Fruit fly (Drosophila melanogaster) whole organism, embryonic: ENCODE measurements around the gene CG8671.

Experiments used
- CG10565 ChIP-seq: fragments of 200-800 bp; sonication (Bioruptor generic); optimal IDR thresholded peaks from 3 replicates; lab custom pipeline; 2016; ENCODE audit warnings: missing biosample characterization, mild to moderate bottlenecking, missing genetic modification characterization
- CG10959 ChIP-seq: fragments of 200-800 bp; sonication (Bioruptor generic); IDR thresholded peaks from 2 replicates; pipeline ENCODE4 v1.3.6; 2022; ENCODE audit warnings: missing biosample characterization, missing genetic modification characterization
- CG11247 ChIP-seq: fragments of 200-800 bp; sonication (Bioruptor generic); IDR thresholded peaks from 2 replicates; pipeline ENCODE4 v1.3.6; 2022; ENCODE audit warnings: missing biosample characterization, missing genetic modification characterization
- CG11398 ChIP-seq: fragments of 200-800 bp; sonication (Bioruptor generic); optimal IDR thresholded peaks from 2 replicates; lab custom pipeline; 2016; ENCODE audit warnings: missing biosample characterization, missing genetic modification characterization
- CG11456 ChIP-seq: fragments of 200-800 bp; sonication (Bioruptor generic); IDR thresholded peaks from 3 replicates; pipeline ENCODE4 v1.3.6; 2022; ENCODE audit warnings: missing biosample characterization, missing genetic modification characterization
- CG11723 ChIP-seq: fragments of 200-800 bp; sonication (Bioruptor generic); optimal IDR thresholded peaks from 2 replicates; lab custom pipeline; 2017; ENCODE audit warnings: missing biosample characterization, mild to moderate bottlenecking, missing genetic modification characterization
- CG12391 ChIP-seq: fragments of 200-800 bp; sonication (Bioruptor generic); optimal IDR thresholded peaks from 3 replicates; lab custom pipeline; 2018; ENCODE audit warnings: missing biosample characterization, mild to moderate bottlenecking, missing genetic modification characterization, moderate library complexity
- CG12659 ChIP-seq: fragments of 200-800 bp; sonication (Bioruptor generic); optimal IDR thresholded peaks from 3 replicates; lab custom pipeline; 2017; ENCODE audit warnings: mild to moderate bottlenecking, missing biosample characterization, missing genetic modification reagents, missing genetic modification characterization
- CG13424 ChIP-seq: fragments of 200-800 bp; sonication (Bioruptor generic); optimal IDR thresholded peaks from 2 replicates; lab custom pipeline; 2019; ENCODE audit warnings: missing biosample characterization, mild to moderate bottlenecking, missing genetic modification characterization, moderate library complexity
- CG13894 ChIP-seq: fragments of 200-800 bp; sonication (Bioruptor generic); optimal IDR thresholded peaks from 3 replicates; lab custom pipeline; 2018; ENCODE audit warnings: missing biosample characterization, mild to moderate bottlenecking, missing genetic modification characterization, moderate library complexity
- CG16813 ChIP-seq: fragments of 200-800 bp; sonication (Bioruptor generic); IDR thresholded peaks from 3 replicates; pipeline ENCODE4 v1.3.6; 2022; ENCODE audit warnings: missing biosample characterization, missing genetic modification characterization; ENCODE audit not compliant: partially characterized antibody
- CG2199 ChIP-seq: fragments of 200-800 bp; sonication (Bioruptor generic); IDR thresholded peaks from 3 replicates; pipeline ENCODE4 v1.3.6; 2022; ENCODE audit warnings: missing biosample characterization, missing genetic modification characterization
- CG3847 ChIP-seq: fragments of 200-800 bp; sonication (Bioruptor generic); IDR thresholded peaks from 2 replicates; pipeline ENCODE4 v1.3.6; 2022; ENCODE audit warnings: missing biosample characterization, missing genetic modification characterization
- CG6689 ChIP-seq: fragments of 200-800 bp; sonication (Bioruptor generic); IDR thresholded peaks from 2 replicates; pipeline ENCODE4 v1.3.6; 2022; ENCODE audit warnings: missing biosample characterization, missing genetic modification characterization
- CG7556 ChIP-seq: fragments of 200-800 bp; sonication (Bioruptor generic); optimal IDR thresholded peaks from 2 replicates; lab custom pipeline; 2017; ENCODE audit warnings: missing biosample characterization, mild to moderate bottlenecking, missing genetic modification characterization
- CG9437 ChIP-seq: fragments of 200-800 bp; sonication (Bioruptor generic); optimal IDR thresholded peaks from 2 replicates; lab custom pipeline; 2018; ENCODE audit warnings: missing biosample characterization, mild to moderate bottlenecking, missing genetic modification characterization
- CkIIα-i1 ChIP-seq: fragments of 200-800 bp; sonication (Bioruptor generic); IDR thresholded peaks from 2 replicates; pipeline ENCODE4 v1.3.6; 2022; ENCODE audit warnings: missing biosample characterization, missing genetic modification characterization
- D19B ChIP-seq: fragments of 200-800 bp; sonication (Bioruptor generic); optimal IDR thresholded peaks from 2 replicates; lab custom pipeline; 2017; ENCODE audit warnings: missing biosample characterization, mild to moderate bottlenecking, missing genetic modification characterization
- Deaf1 ChIP-seq: fragments of 200-800 bp; optimal IDR thresholded peaks from 3 replicates; lab custom pipeline; 2019; ENCODE audit warnings: missing biosample characterization, mild to moderate bottlenecking, missing genetic modification characterization, moderate library complexity
- Dfd ChIP-seq, 2 experiments: fragments of >200 bp; optimal IDR thresholded peaks; 2 replicates each; lab custom pipeline; 2017; ENCODE audit warnings: missing biosample characterization in 2 of 2, missing genetic modification characterization in 2 of 2
- Drgx ChIP-seq: fragments of 200-800 bp; sonication (Bioruptor generic); IDR thresholded peaks from 2 replicates; pipeline ENCODE4 v1.3.6; 2022; ENCODE audit warnings: missing biosample characterization, missing genetic modification characterization
- Ets65A ChIP-seq: fragments of 200-800 bp; sonication (Bioruptor generic); peaks from one replicate; lab custom pipeline; 2016; ENCODE audit warnings: missing biosample characterization, missing genetic modification characterization
- Gsc ChIP-seq: fragments of 200-800 bp; sonication (Bioruptor generic); IDR thresholded peaks from 2 replicates; pipeline ENCODE4 v1.3.6; 2022; ENCODE audit warnings: missing biosample characterization, missing genetic modification characterization
- HLHmδ ChIP-seq: fragments of 200-800 bp; sonication (Bioruptor generic); optimal IDR thresholded peaks from 2 replicates; lab custom pipeline; 2018; ENCODE audit warnings: missing biosample characterization, mild to moderate bottlenecking, missing genetic modification characterization, moderate library complexity
- Hr39 ChIP-seq: fragments of >200 bp; optimal IDR thresholded peaks from 2 replicates; lab custom pipeline; 2017
- Med ChIP-seq: fragments of 200-800 bp; sonication (Bioruptor generic); peaks from one replicate; lab custom pipeline; 2016; ENCODE audit warnings: missing biosample characterization, missing genetic modification characterization, mild to moderate bottlenecking, inconsistent platforms, moderate library complexity
- Nf-YC ChIP-seq: fragments of 200-800 bp; optimal IDR thresholded peaks from 3 replicates; lab custom pipeline; 2019; ENCODE audit warnings: missing biosample characterization, mild to moderate bottlenecking, missing genetic modification characterization, moderate library complexity
- Oaz ChIP-seq: fragments of 200-800 bp; sonication (Bioruptor generic); IDR thresholded peaks from 2 replicates; pipeline ENCODE4 v1.3.6; 2022; ENCODE audit warnings: missing biosample characterization, missing genetic modification characterization
- Sox100B ChIP-seq: fragments of 200-800 bp; sonication (Bioruptor generic); optimal IDR thresholded peaks from 3 replicates; lab custom pipeline; 2018; ENCODE audit warnings: missing biosample characterization, mild to moderate bottlenecking, missing genetic modification characterization
- abd-A ChIP-seq: fragments of 200-800 bp; sonication (Bioruptor generic); optimal IDR thresholded peaks from 3 replicates; lab custom pipeline; 2019; ENCODE audit warnings: missing biosample characterization, mild to moderate bottlenecking, missing genetic modification characterization, moderate library complexity
- ac ChIP-seq: fragments of 200-800 bp; sonication (Bioruptor generic); optimal IDR thresholded peaks from 3 replicates; lab custom pipeline; 2017; ENCODE audit warnings: missing biosample characterization, mild to moderate bottlenecking, missing genetic modification characterization
- cas ChIP-seq: fragments of 200-800 bp; sonication (Bioruptor generic); IDR thresholded peaks from 2 replicates; pipeline ENCODE4 v1.3.6; 2022; ENCODE audit warnings: missing biosample characterization, missing genetic modification characterization
- dpn ChIP-seq, 2 experiments: fragments of 200-800 bp; sonication (Bioruptor generic); optimal IDR thresholded peaks; 3 replicates each; lab custom pipeline; 2016; ENCODE audit warnings: missing biosample characterization in 2 of 2, missing genetic modification characterization in 2 of 2
- eve ChIP-seq, 2 experiments: fragments of >200 bp; optimal IDR thresholded peaks; 2 replicates each; lab custom pipeline; 2017; ENCODE audit warnings: missing biosample characterization in 2 of 2, missing genetic modification characterization in 2 of 2
- fru ChIP-seq: fragments of >200 bp; optimal IDR thresholded peaks from 2 replicates; lab custom pipeline; 2017
- gsb-n ChIP-seq: fragments of 200-800 bp; sonication (Bioruptor generic); optimal IDR thresholded peaks from 3 replicates; lab custom pipeline; 2018; ENCODE audit warnings: missing biosample characterization, mild to moderate bottlenecking, missing genetic modification characterization
- rib ChIP-seq: fragments of 200-800 bp; sonication (Bioruptor generic); IDR thresholded peaks from 2 replicates; pipeline ENCODE4 v1.3.6; 2022; ENCODE audit warnings: missing biosample characterization, missing genetic modification characterization
- sens ChIP-seq: fragments of 200-800 bp; sonication (Bioruptor generic); peaks from one replicate; lab custom pipeline; 2016; ENCODE audit warnings: missing biosample characterization, missing genetic modification characterization
- shn ChIP-seq: fragments of 200-800 bp; sonication (Bioruptor generic); optimal IDR thresholded peaks from 3 replicates; lab custom pipeline; 2016; ENCODE audit warnings: missing biosample characterization, missing genetic modification characterization
- slbo ChIP-seq: fragments of 200-800 bp; sonication (Bioruptor generic); IDR thresholded peaks from 2 replicates; pipeline ENCODE4 v1.3.6; 2022; ENCODE audit warnings: missing biosample characterization, missing genetic modification characterization
- sqz ChIP-seq: fragments of 200-800 bp; sonication (Bioruptor generic); optimal IDR thresholded peaks from 3 replicates; lab custom pipeline; 2018; ENCODE audit warnings: missing biosample characterization, mild to moderate bottlenecking, missing genetic modification characterization
- stwl ChIP-seq: fragments of 200-800 bp; sonication (Bioruptor generic); optimal IDR thresholded peaks from 3 replicates; lab custom pipeline; 2018; ENCODE audit warnings: missing biosample characterization, mild to moderate bottlenecking, missing genetic modification characterization, moderate library complexity
- trh ChIP-seq: fragments of 200-800 bp; sonication (Bioruptor generic); optimal IDR thresholded peaks from 2 replicates; lab custom pipeline; 2016; ENCODE audit warnings: missing biosample characterization, missing genetic modification characterization
- wdn ChIP-seq: fragments of 200-800 bp; sonication (Bioruptor generic); IDR thresholded peaks from 2 replicates; pipeline ENCODE4 v1.3.6; 2022; ENCODE audit warnings: missing biosample characterization, missing genetic modification characterization
- zfh1 ChIP-seq: fragments of 200-800 bp; sonication (Bioruptor generic); IDR thresholded peaks from 3 replicates; pipeline ENCODE4 v1.3.6; 2022; ENCODE audit warnings: missing biosample characterization, missing genetic modification characterization

The CG8671 gene

dm6 chr2L:21245093-21245736, 17.5 kb upstream of the CG8671 start (continued):
- TF ChIP-seq CG11723 (GFP tag; lab: Kevin White, UChicago) (no peak), CG13424 (no peak), slbo (no peak), stwl (peak; percentile 57)

dm6 chr2L:21246687-21247086, 16.1 kb upstream of the CG8671 start:
- TF ChIP-seq HLHmδ (no peak), CG11247 (GFP tag; lab: Robert Waterston, UW) (no peak), shn (GFP tag; lab: Kevin White, UChicago) (no peak), Sox100B (GFP tag; lab: Kevin White, UChicago) (no peak), eve (GFP tag; optimal IDR thresholded peaks at IDR 0.05; lab: Kevin White, UChicago) (peak in 1 of 2 experiments; percentile 18), sens (peak; percentile 23), dpn (GFP tag; optimal IDR thresholded peaks at IDR 0.05; lab: Kevin White, UChicago) (no peak), zfh1 (GFP tag; lab: Robert Waterston, UW) (no peak), Med (GFP tag; lab: Kevin White, UChicago) (peak; percentile 25), Drgx (GFP tag; lab: Robert Waterston, UW) (peak; percentile 53), wdn (GFP tag; lab: Robert Waterston, UW) (no peak), CG12659 (GFP tag; lab: Kevin White, UChicago) (no peak)

DNA sequence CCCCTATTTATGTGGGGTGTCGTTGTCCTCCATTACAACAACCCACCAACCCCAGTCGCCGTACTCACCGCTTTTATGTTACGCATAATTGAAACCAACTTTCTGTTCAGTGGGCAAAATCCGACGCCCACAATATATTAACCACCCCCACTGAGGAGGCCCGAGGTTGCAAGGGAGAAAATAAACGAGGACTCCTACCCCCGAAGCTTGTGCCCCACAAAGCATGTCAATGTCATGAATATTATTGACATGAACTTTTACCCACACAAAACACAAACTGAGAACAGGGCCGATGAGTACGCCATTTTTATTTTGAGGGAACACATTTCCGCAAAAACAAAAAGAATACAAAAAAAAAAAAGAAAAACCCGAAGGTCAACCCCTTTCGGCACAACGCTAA, 14.8 kb upstream of the CG8671 start:
- TF ChIP-seq sqz (GFP tag; lab: Kevin White, UChicago) (peak; percentile 54), abd-A (peak; percentile 72), CG13894 (tag; lab: Kevin White, UChicago) (peak; percentile 32), CG10959 (GFP tag; lab: Robert Waterston, UW) (no peak), Deaf1 (tag; lab: Kevin White, UChicago) (peak; percentile 62), Dfd (GFP tag; optimal IDR thresholded peaks at IDR 0.05; lab: Kevin White, UChicago) (no peak)

DNA sequence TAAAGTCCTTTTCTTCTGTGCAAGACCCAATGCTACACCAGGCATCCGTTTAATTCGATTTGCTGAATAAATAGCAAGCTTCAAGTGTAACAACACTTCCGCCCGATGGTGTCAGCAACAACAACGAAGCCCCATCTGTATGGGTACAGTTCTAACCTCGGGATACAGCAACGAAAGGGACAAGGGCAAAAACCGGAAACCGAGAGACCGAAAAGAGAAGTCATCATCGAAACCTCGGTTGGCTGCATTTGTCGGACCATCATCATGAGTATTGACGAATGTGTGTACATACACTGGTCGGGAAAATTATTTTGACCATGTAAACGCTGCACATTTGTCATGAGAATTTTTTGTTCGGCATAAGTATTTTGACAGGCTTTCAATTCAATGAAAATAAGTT, 13.9 kb upstream of the CG8671 start:
- TF ChIP-seq Deaf1 (tag; lab: Kevin White, UChicago) (peak; percentile 7), CG13424 (no peak), Gsc (no peak), Hr39 (lab: Kevin White, UChicago) (no peak), fru (no peak), gsb-n (no peak), CG13894 (tag; lab: Kevin White, UChicago) (no peak), D19B (GFP tag; lab: Kevin White, UChicago) (no peak), CG2199 (GFP tag; lab: Robert Waterston, UW) (peak; percentile 72; the same call in 1 of the 3 replicates), Ets65A (GFP tag; lab: Kevin White, UChicago) (peak; percentile 68), CG16813 (GFP tag; lab: Robert Waterston, UW) (no peak), Nf-YC (tag; lab: Kevin White, UChicago) (no peak)

- TF ChIP-seq Oaz (no peak), cas (no peak), CG9437 (GFP tag; lab: Kevin White, UChicago) (no peak), trh (GFP tag; lab: Kevin White, UChicago) (no peak), D19B (GFP tag; lab: Kevin White, UChicago) (no peak), CG6689 (GFP tag; lab: Robert Waterston, UW) (0 out of 2 replicates have a peak, but pooled peaks have one; percentile 16), rib (GFP tag; lab: Robert Waterston, UW) (peak; percentile 66; the same call in 1 of the 2 replicates), CG3847 (GFP tag; lab: Robert Waterston, UW) (no peak), CG10565 (GFP tag; lab: Kevin White, UChicago) (no peak), CG11456 (GFP tag; lab: Robert Waterston, UW) (no peak), CG7556 (GFP tag; lab: Kevin White, UChicago) (no peak), CkIIα-i1 (GFP tag; lab: Robert Waterston, UW) (no peak), CG11398 (GFP tag; lab: Kevin White, UChicago) (no peak), CG12391 (tag; lab: Kevin White, UChicago) (no peak), ac (GFP tag; lab: Kevin White, UChicago) (no peak)
Observed at dm6 chr2L:21250519-21251336, 12.0 kb upstream of the CG8671 start.
